Fruit fly (Drosophila melanogaster): Measurements from ENCODE around the gene CG43844.

CG43844 gene

dm6 chr3R:21859509-21859908 lies 29.8 kb upstream of the CG43844 start (continued):
- peak; percentile 61 to 75 for TF ChIP-seq bsh (GFP tag; optimal IDR thresholded peaks at IDR 0.05)
- TF ChIP-seq CG10654 (GFP tag; optimal IDR thresholded peaks at IDR 0.05) = peak; percentile 20
- TF ChIP-seq CG2202 (tag; optimal IDR thresholded peaks at IDR 0.05) = peak; percentile 42
- peak; percentile 80 for TF ChIP-seq CG2712 (tag; optimal IDR thresholded peaks at IDR 0.05)
- TF ChIP-seq nerfin-1 (tag; optimal IDR thresholded peaks at IDR 0.05) = peak; percentile 46
- TF ChIP-seq E2f1 (GFP tag; IDR thresholded peaks at IDR 0.05) = peak; percentile 39; the same call in 1 of the 2 replicates
- 0 out of 2 replicates have a peak, but pooled peaks have one; percentile 17 for TF ChIP-seq crol (GFP tag; IDR thresholded peaks at IDR 0.05)
- peak; percentile 47 for TF ChIP-seq bab2 (GFP tag; optimal IDR thresholded peaks at IDR 0.05)
- peak; percentile 56 for TF ChIP-seq Ets65A (GFP tag)
- TF ChIP-seq corto (GFP tag; optimal IDR thresholded peaks at IDR 0.05) = peak; percentile 93
- peak; percentile 54 for TF ChIP-seq Xbp1 (GFP tag; optimal IDR thresholded peaks at IDR 0.05)
- no peak for TF ChIP-seq CG5180 (GFP tag; optimal IDR thresholded peaks at IDR 0.05)
- peak; percentile 57 for TF ChIP-seq grau (tag; optimal IDR thresholded peaks at IDR 0.05)
- TF ChIP-seq so (GFP tag; IDR thresholded peaks at IDR 0.05) = peak; percentile 35; the same call in 1 of the 3 replicates
- TF ChIP-seq wek (GFP tag; optimal IDR thresholded peaks at IDR 0.05) = peak; percentile 6
- peak; percentile 36 for TF ChIP-seq CG13775 (GFP tag; optimal IDR thresholded peaks at IDR 0.05)
- peak; percentile 63; the same call in 1 of the 3 replicates for TF ChIP-seq zfh1 (GFP tag; IDR thresholded peaks at IDR 0.05)
- TF ChIP-seq CG12299 (tag; optimal IDR thresholded peaks at IDR 0.05) = no peak
- no peak for TF ChIP-seq D (optimal IDR thresholded peaks at IDR 0.05)
- TF ChIP-seq D (GFP tag; optimal IDR thresholded peaks at IDR 0.05) = peak; percentile 55
- TF ChIP-seq D19B (GFP tag; optimal IDR thresholded peaks at IDR 0.05) = no peak
- TF ChIP-seq CG8924 (tag; optimal IDR thresholded peaks at IDR 0.05) = peak; percentile 43
- no peak for TF ChIP-seq CrebB (tag; optimal IDR thresholded peaks at IDR 0.05)
- no peak for TF ChIP-seq Elba2 (GFP tag; optimal IDR thresholded peaks at IDR 0.05)
- peak; percentile 40 for TF ChIP-seq CG9437 (GFP tag; optimal IDR thresholded peaks at IDR 0.05)
- no peak for TF ChIP-seq CG6854 (GFP tag; optimal IDR thresholded peaks at IDR 0.05)
- peak; percentile 55 for TF ChIP-seq CG30403 (GFP tag; optimal IDR thresholded peaks at IDR 0.05)
- peak; percentile 49 for TF ChIP-seq Blimp-1 (GFP tag; optimal IDR thresholded peaks at IDR 0.05)
- peak; percentile 21 for TF ChIP-seq Side (GFP tag; optimal IDR thresholded peaks at IDR 0.05)
- peak; percentile 41 for TF ChIP-seq CG10209 (GFP tag; optimal IDR thresholded peaks at IDR 0.05)
- TF ChIP-seq pnt (GFP tag; optimal IDR thresholded peaks at IDR 0.05) = peak; percentile 4
- no peak; the same call in 1 of the 2 replicates for TF ChIP-seq stc (GFP tag; IDR thresholded peaks at IDR 0.05)
- peak; percentile 14 for TF ChIP-seq CG12769 (tag; optimal IDR thresholded peaks at IDR 0.05)
- peak; percentile 14 for TF ChIP-seq stwl (tag; optimal IDR thresholded peaks at IDR 0.05)
- 0 out of 3 replicates have a peak, but pooled peaks have one; percentile 47 for TF ChIP-seq dysf (GFP tag; IDR thresholded peaks at IDR 0.05)
- peak; percentile 54 for TF ChIP-seq CG11504 (tag; optimal IDR thresholded peaks at IDR 0.05)
- no peak for TF ChIP-seq zfh2 (GFP tag; optimal IDR thresholded peaks at IDR 0.05)
- peak; percentile 47 for TF ChIP-seq zen (tag; optimal IDR thresholded peaks at IDR 0.05)
- peak; percentile 52 for TF ChIP-seq CoRest (tag; optimal IDR thresholded peaks at IDR 0.05)
- no peak for TF ChIP-seq Mes4 (GFP tag; optimal IDR thresholded peaks at IDR 0.05)
- TF ChIP-seq lmd (GFP tag; IDR thresholded peaks at IDR 0.05) = 0 out of 2 replicates have a peak, but pooled peaks have one; percentile 11
- peak; percentile 8 for TF ChIP-seq CG17802 (tag; optimal IDR thresholded peaks at IDR 0.05)
- TF ChIP-seq Sox100B (GFP tag; optimal IDR thresholded peaks at IDR 0.05) = peak; percentile 38
- TF ChIP-seq CG13296 (GFP tag; optimal IDR thresholded peaks at IDR 0.05) = no peak
- peak; percentile 46 for TF ChIP-seq Asciz (GFP tag; optimal IDR thresholded peaks at IDR 0.05)
- TF ChIP-seq CG11560 (tag; IDR thresholded peaks at IDR 0.05) = no peak
- TF ChIP-seq CG15514 (GFP tag; optimal IDR thresholded peaks at IDR 0.05) = no peak
- TF ChIP-seq CG10959 (GFP tag; IDR thresholded peaks at IDR 0.05) = peak; percentile 36
- peak; percentile 62 for TF ChIP-seq PHDP (tag; optimal IDR thresholded peaks at IDR 0.05)
- TF ChIP-seq CG7556 (GFP tag; optimal IDR thresholded peaks at IDR 0.05) = peak; percentile 30

Measured in whole organism, embryonic.